Fruit fly (Drosophila melanogaster) whole organism, prepupa: ENCODE measurements around the gene Ucp4B.

ENCODE experiments used
- CG11902 ChIP-seq: fragments of 200-800 bp; sonication (Bioruptor generic); optimal IDR thresholded peaks from 3 replicates; lab custom pipeline; 2016; ENCODE audit warnings: missing biosample characterization, missing genetic modification characterization
- CG32006 ChIP-seq: fragments of 200-800 bp; sonication (Bioruptor generic); optimal IDR thresholded peaks from 3 replicates; lab custom pipeline; 2017; ENCODE audit warnings: missing biosample characterization, mild to moderate bottlenecking, missing genetic modification characterization
- CG6163 ChIP-seq: fragments of 200-800 bp; sonication (Bioruptor generic); IDR thresholded peaks from 3 replicates; pipeline ENCODE4 v1.3.6; 2022; ENCODE audit warnings: missing biosample characterization, missing genetic modification characterization
- Eip75B ChIP-seq: fragments of 200-800 bp; sonication (Bioruptor generic); optimal IDR thresholded peaks from 3 replicates; lab custom pipeline; 2016; ENCODE audit warnings: missing biosample characterization, missing genetic modification characterization
- Gug ChIP-seq: fragments of 200-800 bp; sonication (Bioruptor generic); IDR thresholded peaks from 2 replicates; pipeline ENCODE4 v1.3.6; 2022; ENCODE audit warnings: missing biosample characterization, missing genetic modification characterization
- Sox102F ChIP-seq: fragments of 200-800 bp; sonication (Bioruptor generic); optimal IDR thresholded peaks from 2 replicates; lab custom pipeline; 2016; ENCODE audit warnings: missing biosample characterization, mild to moderate bottlenecking, missing genetic modification characterization
- Sox14 ChIP-seq: fragments of 200-800 bp; sonication (Bioruptor generic); optimal IDR thresholded peaks from 3 replicates; lab custom pipeline; 2016; ENCODE audit warnings: missing biosample characterization, missing genetic modification characterization
- fd85E ChIP-seq: fragments of 200-800 bp; sonication (Bioruptor generic); optimal IDR thresholded peaks from 3 replicates; lab custom pipeline; 2016; ENCODE audit warnings: missing biosample characterization, missing genetic modification characterization
- lz ChIP-seq: fragments of 200-800 bp; sonication (Bioruptor generic); optimal IDR thresholded peaks from 3 replicates; lab custom pipeline; 2016; ENCODE audit warnings: missing biosample characterization, missing genetic modification characterization
- vri ChIP-seq: fragments of 200-800 bp; sonication (Bioruptor generic); optimal IDR thresholded peaks from 3 replicates; lab custom pipeline; 2016; ENCODE audit warnings: missing biosample characterization, mild to moderate bottlenecking, missing genetic modification characterization

- TF ChIP-seq Sox102F (GFP tag; lab: Kevin White, UChicago) (peak; percentile 45), lz (GFP tag; lab: Kevin White, UChicago) (no peak), Sox14 (GFP tag; lab: Kevin White, UChicago) (peak; percentile 56), Gug (no peak), Eip75B (peak; percentile 41), fd85E (GFP tag; lab: Kevin White, UChicago) (peak; percentile 9), CG6163 (GFP tag; lab: Robert Waterston, UW) (no peak), CG11902 (GFP tag; lab: Kevin White, UChicago) (no peak), vri (GFP tag; lab: Kevin White, UChicago) (peak; percentile 70), CG32006 (no peak)
These were observed 10.6 kb downstream of the Ucp4B start for dm6 chr2L:5979957-5980861.
